Worm (Caenorhabditis elegans) whole organism, mixed stage, embryonic: ENCODE measurements around the gene glb-25.

ENCODE experiments used
- M03D4.4 ChIP-seq: sonication (generic microtip); optimal IDR thresholded peaks from 2 replicates; lab custom pipeline; 2017; ENCODE audit warnings: mild to moderate bottlenecking, missing genetic modification characterization, missing compliant biosample characterization
- bed-3 ChIP-seq: fragments of 200-800 bp; sonication (Bioruptor generic); optimal IDR thresholded peaks from 3 replicates; lab custom pipeline; 2018; ENCODE audit warnings: mild to moderate bottlenecking, missing genetic modification characterization, moderate library complexity, missing compliant biosample characterization
- blmp-1 ChIP-seq: fragments of 150-350 bp; optimal IDR thresholded peaks from 2 replicates; lab custom pipeline; 2014; ENCODE audit warnings: missing biosample characterization, missing genetic modification characterization
- ceh-39 ChIP-seq: fragments of 150-350 bp; optimal IDR thresholded peaks from 2 replicates; lab custom pipeline; 2014; ENCODE audit warnings: missing biosample characterization, missing genetic modification characterization
- ceh-43 ChIP-seq: fragments of 200-800 bp; sonication (Bioruptor generic); optimal IDR thresholded peaks from 2 replicates; lab custom pipeline; 2018; ENCODE audit warnings: mild to moderate bottlenecking, missing genetic modification characterization, moderate library complexity, missing compliant biosample characterization
- cnd-1 ChIP-seq: fragments of 200-800 bp; sonication (Bioruptor generic); optimal IDR thresholded peaks from 2 replicates; lab custom pipeline; 2018; ENCODE audit warnings: mild to moderate bottlenecking, missing genetic modification characterization, missing compliant biosample characterization
- drap-1 ChIP-seq: fragments of 200-800 bp; sonication (Bioruptor generic); optimal IDR thresholded peaks from 3 replicates; lab custom pipeline; 2018; ENCODE audit warnings: mild to moderate bottlenecking, missing genetic modification characterization, missing compliant biosample characterization
- elt-1 ChIP-seq: sonication (generic microtip); optimal IDR thresholded peaks from 2 replicates; lab custom pipeline; 2017; ENCODE audit warnings: missing genetic modification characterization, mild to moderate bottlenecking, missing compliant biosample characterization, antibody characterized with exemption, moderate library complexity, borderline replicate concordance; ENCODE audit not compliant: insufficient read depth
- elt-3 ChIP-seq: fragments of 150-350 bp; optimal IDR thresholded peaks from 2 replicates; lab custom pipeline; 2014; ENCODE audit warnings: missing biosample characterization, missing genetic modification characterization
- flh-1 ChIP-seq: fragments of 200-800 bp; sonication (Bioruptor generic); optimal IDR thresholded peaks from 2 replicates; lab custom pipeline; 2018; ENCODE audit warnings: mild to moderate bottlenecking, missing genetic modification characterization, moderate library complexity, missing compliant biosample characterization
- ham-2 ChIP-seq: fragments of 200-800 bp; sonication (Bioruptor generic); optimal IDR thresholded peaks from 2 replicates; lab custom pipeline; 2018; ENCODE audit warnings: mild to moderate bottlenecking, missing genetic modification characterization, missing compliant biosample characterization
- hlh-1 ChIP-seq: fragments of 150-350 bp; optimal IDR thresholded peaks from 2 replicates; lab custom pipeline; 2014; ENCODE audit warnings: missing biosample characterization, missing genetic modification reagents, missing genetic modification characterization
- lin-13 ChIP-seq: fragments of 150-350 bp; optimal IDR thresholded peaks from 2 replicates; lab custom pipeline; 2014; ENCODE audit warnings: missing biosample characterization, missing genetic modification characterization
- lin-32 ChIP-seq: fragments of 200-800 bp; sonication (Bioruptor generic); optimal IDR thresholded peaks from 2 replicates; lab custom pipeline; 2018; ENCODE audit warnings: mild to moderate bottlenecking, missing genetic modification characterization, missing compliant biosample characterization
- lsy-2 ChIP-seq: fragments of 150-350 bp; optimal IDR thresholded peaks from 2 replicates; lab custom pipeline; 2014; ENCODE audit warnings: missing biosample characterization, missing genetic modification characterization
- mab-5 ChIP-seq: fragments of 150-350 bp; optimal IDR thresholded peaks from 2 replicates; lab custom pipeline; 2014; ENCODE audit warnings: missing biosample characterization, missing genetic modification characterization
- nhr-12 ChIP-seq: fragments of 150-350 bp; optimal IDR thresholded peaks from 2 replicates; lab custom pipeline; 2014; ENCODE audit warnings: missing biosample characterization, missing genetic modification characterization
- nhr-2 ChIP-seq: fragments of 150-350 bp; optimal IDR thresholded peaks from 2 replicates; lab custom pipeline; 2014; ENCODE audit warnings: missing biosample characterization, missing genetic modification characterization
- nhr-237 ChIP-seq: fragments of 150-350 bp; optimal IDR thresholded peaks from 2 replicates; lab custom pipeline; 2014; ENCODE audit warnings: missing biosample characterization, missing genetic modification characterization
- nhr-28 ChIP-seq: fragments of 150-350 bp; optimal IDR thresholded peaks from 2 replicates; lab custom pipeline; 2014; ENCODE audit warnings: missing biosample characterization, missing genetic modification characterization
- nhr-76 ChIP-seq: sonication (generic microtip); optimal IDR thresholded peaks from 2 replicates; lab custom pipeline; 2017; ENCODE audit warnings: missing biosample characterization, missing genetic modification characterization
- pha-4 ChIP-seq: fragments of 150-350 bp; optimal IDR thresholded peaks from 2 replicates; lab custom pipeline; 2018; ENCODE audit warnings: missing biosample characterization, missing genetic modification reagents, missing genetic modification characterization
- sem-2 ChIP-seq: fragments of 200-800 bp; sonication (Bioruptor generic); optimal IDR thresholded peaks from 2 replicates; lab custom pipeline; 2018; ENCODE audit warnings: mild to moderate bottlenecking, missing genetic modification characterization, missing compliant biosample characterization
- snpc-4 ChIP-seq: fragments of 150-350 bp; optimal IDR thresholded peaks from 2 replicates; lab custom pipeline; 2014; ENCODE audit warnings: missing biosample characterization, missing genetic modification characterization
- tbx-8 ChIP-seq: fragments of 200-800 bp; sonication (Bioruptor generic); optimal IDR thresholded peaks from 2 replicates; lab custom pipeline; 2018; ENCODE audit warnings: mild to moderate bottlenecking, missing genetic modification characterization, moderate library complexity, missing compliant biosample characterization
- unc-120 ChIP-seq: sonication (generic microtip); optimal IDR thresholded peaks from 2 replicates; lab custom pipeline; 2017; ENCODE audit warnings: missing genetic modification characterization, missing compliant biosample characterization; ENCODE audit not compliant: poor library complexity, severe bottlenecking
- unc-39 ChIP-seq: fragments of 150-350 bp; optimal IDR thresholded peaks from 2 replicates; lab custom pipeline; 2014; ENCODE audit warnings: missing biosample characterization, missing genetic modification characterization
- unc-62 ChIP-seq: fragments of 150-350 bp; optimal IDR thresholded peaks from 2 replicates; lab custom pipeline; 2014; ENCODE audit warnings: missing biosample characterization, missing genetic modification reagents, missing genetic modification characterization
- zip-8 ChIP-seq: fragments of 150-350 bp; optimal IDR thresholded peaks from 2 replicates; lab custom pipeline; 2014; ENCODE audit warnings: missing biosample characterization, missing genetic modification characterization
- ztf-11 ChIP-seq: fragments of 150-350 bp; optimal IDR thresholded peaks from 2 replicates; lab custom pipeline; 2014; ENCODE audit warnings: missing biosample characterization, missing genetic modification characterization

Gene glb-25

ce11 chrV:1969228-1969627, 31.2 kb downstream of the glb-25 start, which contains the start of gene acs-3:
TSS of gene acs-3 (plus strand) at chrV:1969528.
- no peak for TF ChIP-seq unc-39 (tag; lab: Kevin White, UChicago)
- TF ChIP-seq elt-1 (tag; lab: Kevin White, UChicago), result no peak
- TF ChIP-seq zip-8, result no peak
- TF ChIP-seq lin-13 (tag; lab: Kevin White, UChicago), result no peak
- TF ChIP-seq tbx-8, result no peak
- TF ChIP-seq lin-32 (GFP tag; lab: Kevin White, UChicago), result no peak
- no peak for TF ChIP-seq blmp-1 (tag; lab: Kevin White, UChicago)
- no peak for TF ChIP-seq ztf-11 (tag; lab: Kevin White, UChicago)
- no peak for TF ChIP-seq lsy-2 (tag; lab: Kevin White, UChicago)
- no peak for TF ChIP-seq hlh-1
- no peak for TF ChIP-seq elt-3 (tag; lab: Kevin White, UChicago)
- TF ChIP-seq ceh-39 (tag; lab: Kevin White, UChicago), result no peak
- no peak for TF ChIP-seq M03D4.4 (tag; lab: Kevin White, UChicago)
- TF ChIP-seq, all 35 proteins: peak for 0

- no peak for TF ChIP-seq ceh-43 (GFP tag; lab: Kevin White, UChicago)
- no peak for TF ChIP-seq snpc-4 (tag; lab: Kevin White, UChicago)
These were observed 31.6 kb downstream of the glb-25 start for ce11 chrV:1969690-1970089.

ce11 chrV:1975049-1975448, 37.0 kb downstream of the glb-25 start, which contains the start of gene fbxa-201:
TSS of gene fbxa-201 (plus strand) at chrV:1975349.
- TF ChIP-seq ceh-43 (GFP tag; lab: Kevin White, UChicago) (no peak), unc-39 (tag; lab: Kevin White, UChicago) (no peak), sem-2 (GFP tag; lab: Kevin White, UChicago) (no peak), blmp-1 (tag; lab: Kevin White, UChicago) (no peak), drap-1 (GFP tag; lab: Kevin White, UChicago) (no peak), mab-5 (no peak), nhr-76 (tag; lab: Kevin White, UChicago) (no peak), flh-1 (GFP tag; lab: Kevin White, UChicago) (no peak), nhr-237 (no peak), lin-32 (GFP tag; lab: Kevin White, UChicago) (no peak), zip-8 (no peak), elt-1 (tag; lab: Kevin White, UChicago) (no peak), ham-2 (GFP tag; lab: Kevin White, UChicago) (no peak), ztf-11 (tag; lab: Kevin White, UChicago) (no peak), lsy-2 (tag; lab: Kevin White, UChicago) (no peak), cnd-1 (tag; lab: Kevin White, UChicago) (no peak), snpc-4 (tag; lab: Kevin White, UChicago) (no peak), tbx-8 (no peak), unc-62 (GFP tag; lab: Kevin White, UChicago) (no peak), nhr-28 (no peak)

- no peak for TF ChIP-seq nhr-2 (tag; lab: Kevin White, UChicago)
- TF ChIP-seq, all 35 proteins: peak for 0
These were observed 40.9 kb downstream of the glb-25 start, which contains the start of gene T08B1.4 for ce11 chrV:1978968-1979367. TSS of gene T08B1.4 (plus strand) at chrV:1979268.

ce11 chrV:1986954-1987353, 48.9 kb downstream of the glb-25 start, which contains the start of gene T08B1.1:
TSS of gene T08B1.1 (minus strand) at chrV:1987045.
- TF ChIP-seq unc-120 (tag; lab: Kevin White, UChicago), result no peak
- TF ChIP-seq nhr-12 (tag; lab: Kevin White, UChicago), result no peak
- TF ChIP-seq elt-1 (tag; lab: Kevin White, UChicago), result no peak
- no peak for TF ChIP-seq ztf-11 (tag; lab: Kevin White, UChicago)
- TF ChIP-seq bed-3 (GFP tag; lab: Kevin White, UChicago), result no peak
- TF ChIP-seq mab-5, result no peak
- TF ChIP-seq pha-4 (tag; lab: Kevin White, UChicago), result no peak
- no peak for TF ChIP-seq flh-1 (GFP tag; lab: Kevin White, UChicago)
- no peak for TF ChIP-seq blmp-1 (tag; lab: Kevin White, UChicago)
- no peak for TF ChIP-seq unc-62 (GFP tag; lab: Kevin White, UChicago)
- TF ChIP-seq drap-1 (GFP tag; lab: Kevin White, UChicago), result no peak
